Fruit fly (Drosophila melanogaster): ENCODE data around the gene Sgs3.
A peak's percentile ranks its signal among the peaks of the same experiment; 100 is the strongest.

Gene Sgs3

DNA sequence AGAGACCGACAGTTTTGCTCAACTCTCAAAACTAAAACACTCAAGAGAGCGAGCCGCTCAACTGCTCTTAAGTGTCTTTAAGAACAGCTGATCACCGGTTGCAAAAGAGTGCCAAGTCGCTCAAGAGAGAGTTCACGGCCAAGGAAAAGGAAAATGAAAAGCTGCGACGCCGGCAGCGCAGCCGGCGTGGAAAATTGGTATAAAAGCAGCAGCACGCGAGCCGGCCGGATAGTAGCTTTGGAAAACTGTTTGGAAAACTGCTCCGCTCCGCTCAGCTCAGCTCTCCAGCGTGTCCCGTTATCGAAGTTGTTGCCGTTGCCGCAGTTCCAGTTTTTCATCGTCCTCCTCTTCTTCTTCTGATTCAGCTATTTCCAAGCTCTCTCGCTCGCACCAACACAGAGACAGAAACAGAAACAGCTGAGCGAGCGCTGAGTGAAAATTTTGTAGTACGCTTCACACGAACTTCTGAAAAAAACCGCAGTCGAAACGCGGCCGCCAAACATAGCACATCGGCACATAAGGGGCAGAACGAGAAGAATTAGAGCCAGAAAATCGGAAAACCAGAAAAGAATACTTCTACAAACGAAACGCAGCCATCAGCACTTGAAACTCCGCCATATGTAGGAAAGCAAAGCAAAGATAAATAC is 24.6 kb upstream of the Sgs3 start, which contains the start of gene chrb (continued):
- TF ChIP-seq CG43689 (GFP tag; IDR thresholded peaks at IDR 0.05), result no peak
- no peak for TF ChIP-seq ase (GFP tag; IDR thresholded peaks at IDR 0.05)
- peak in 1 of 2 experiments; percentile 39 for TF ChIP-seq insv (GFP tag; optimal IDR thresholded peaks at IDR 0.05)
- no peak for TF ChIP-seq TFAM (GFP tag; optimal IDR thresholded peaks at IDR 0.05)
- TF ChIP-seq CG15073 (GFP tag; optimal IDR thresholded peaks at IDR 0.05), result no peak
- no peak for TF ChIP-seq CG17186 (GFP tag; optimal IDR thresholded peaks at IDR 0.05)
- no peak for TF ChIP-seq Fer2 (tag; optimal IDR thresholded peaks at IDR 0.05)
- TF ChIP-seq CG31224 (GFP tag; IDR thresholded peaks at IDR 0.05), result no peak
- no peak for TF ChIP-seq Lim3 (GFP tag; IDR thresholded peaks at IDR 0.05)
- TF ChIP-seq CG14860 (GFP tag; IDR thresholded peaks at IDR 0.05; ENCODE audit: partially characterized antibody), result no peak
- peak; percentile 95 for TF ChIP-seq Med (GFP tag)
- TF ChIP-seq mirr (GFP tag; optimal IDR thresholded peaks at IDR 0.05), result peak; percentile 50
- TF ChIP-seq ind (GFP tag; optimal IDR thresholded peaks at IDR 0.05), result no peak
- TF ChIP-seq disco-r (GFP tag; optimal IDR thresholded peaks at IDR 0.05), result peak; percentile 4
- TF ChIP-seq CG12942 (GFP tag; optimal IDR thresholded peaks at IDR 0.05), result no peak
- TF ChIP-seq GATAe (GFP tag; conservative IDR thresholded peaks at IDR 0.05), result no peak

DNA sequence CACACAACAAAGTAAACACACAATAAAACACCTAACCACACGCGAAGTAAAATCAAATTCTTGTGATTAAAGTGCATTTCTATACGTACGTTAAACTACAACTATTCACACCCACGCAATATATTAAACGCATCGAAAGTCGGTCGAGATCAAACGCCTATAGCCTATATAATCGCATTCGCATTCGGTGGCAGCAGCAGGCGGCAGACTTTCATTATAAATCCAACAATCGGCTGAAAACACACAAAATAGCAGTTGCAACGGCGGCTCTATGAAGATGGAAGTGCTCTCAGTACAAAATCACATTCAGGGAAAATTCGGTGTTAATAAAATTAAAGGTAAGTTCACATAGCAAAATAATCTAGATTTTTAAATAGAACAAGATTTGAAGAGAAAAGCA is 23.8 kb upstream of the Sgs3 start:
- TF ChIP-seq CG2199 (GFP tag; IDR thresholded peaks at IDR 0.05), result peak; percentile 55; the same call in 2 of the 3 replicates
- no peak for TF ChIP-seq ATbp (GFP tag; optimal IDR thresholded peaks at IDR 0.05)
- no peak for TF ChIP-seq CG3847 (GFP tag; IDR thresholded peaks at IDR 0.05)
- TF ChIP-seq chm (GFP tag; IDR thresholded peaks at IDR 0.05), result peak; percentile 65
- peak; percentile 73 for TF ChIP-seq Med (GFP tag)
- TF ChIP-seq bbx (GFP tag; IDR thresholded peaks at IDR 0.05; ENCODE audit: partially characterized antibody), result no peak
- no peak for TF ChIP-seq Oaz (GFP tag; IDR thresholded peaks at IDR 0.05)

DNA sequence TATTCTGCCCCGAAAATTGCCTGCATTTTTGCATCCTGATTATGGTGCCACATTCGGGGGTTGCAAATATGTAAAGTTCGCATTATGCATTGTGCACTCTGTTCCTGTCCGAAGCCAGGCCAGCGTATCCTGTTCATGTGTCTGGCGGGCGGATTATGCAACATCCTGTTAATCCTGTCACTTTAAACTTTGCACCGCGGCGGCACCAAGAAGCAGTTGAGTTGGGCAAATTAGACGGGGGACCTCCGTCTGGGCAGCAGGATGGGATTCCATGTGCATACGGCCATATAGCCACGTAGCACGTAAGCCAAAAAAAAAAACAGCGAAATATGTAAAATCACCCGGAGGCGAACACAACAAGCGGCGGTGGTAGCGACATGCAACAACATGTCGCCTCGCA is 22.5 kb upstream of the Sgs3 start:
- no peak for TF ChIP-seq CG11093 (GFP tag; IDR thresholded peaks at IDR 0.05)
- no peak for TF ChIP-seq ase (GFP tag; IDR thresholded peaks at IDR 0.05)
- no peak for TF ChIP-seq sob (GFP tag; IDR thresholded peaks at IDR 0.05)
- no peak for TF ChIP-seq pita (GFP tag; optimal IDR thresholded peaks at IDR 0.05)
- TF ChIP-seq H15 (GFP tag; IDR thresholded peaks at IDR 0.05), result 0 out of 3 replicates have a peak, but pooled peaks have one; percentile 20
- no peak for TF ChIP-seq CG3407 (GFP tag; optimal IDR thresholded peaks at IDR 0.05)
- TF ChIP-seq CG2678 (tag; optimal IDR thresholded peaks at IDR 0.05), result no peak
- no peak for TF ChIP-seq Lpt (GFP tag; optimal IDR thresholded peaks at IDR 0.05)
- peak; percentile 1 for TF ChIP-seq CG11398 (GFP tag; optimal IDR thresholded peaks at IDR 0.05)
- TF ChIP-seq ash1 (GFP tag; optimal IDR thresholded peaks at IDR 0.05), result peak; percentile 2
- TF ChIP-seq tna (GFP tag; IDR thresholded peaks at IDR 0.05; ENCODE audit: partially characterized antibody), result 0 out of 2 replicates have a peak, but pooled peaks have one; percentile 26
- 0 out of 3 replicates have a peak, but pooled peaks have one; percentile 18 for TF ChIP-seq ci (GFP tag; IDR thresholded peaks at IDR 0.05)
- no peak for TF ChIP-seq CG42726 (GFP tag; IDR thresholded peaks at IDR 0.05; ENCODE audit: partially characterized antibody)
- peak; percentile 85 for TF ChIP-seq p53 (GFP tag; optimal IDR thresholded peaks at IDR 0.05)
- no peak for TF ChIP-seq CG34376 (GFP tag; optimal IDR thresholded peaks at IDR 0.05)
- peak in 1 of 2 experiments; percentile 24 for TF ChIP-seq Pdp1 (GFP tag; optimal IDR thresholded peaks at IDR 0.05)
- TF ChIP-seq nom (GFP tag; optimal IDR thresholded peaks at IDR 0.05), result no peak
- TF ChIP-seq CG9797 (GFP tag; optimal IDR thresholded peaks at IDR 0.05), result no peak
- peak; percentile 35 for TF ChIP-seq CG15479 (GFP tag; optimal IDR thresholded peaks at IDR 0.05)
- TF ChIP-seq lov (optimal IDR thresholded peaks at IDR 0.05), result no peak
- 0 out of 3 replicates have a peak, but pooled peaks have one; percentile 66 for TF ChIP-seq lov (GFP tag; IDR thresholded peaks at IDR 0.05)
- peak; percentile 65 for TF ChIP-seq Med (GFP tag)
- TF ChIP-seq inv (GFP tag; IDR thresholded peaks at IDR 0.05; ENCODE audit: partially characterized antibody), result no peak
- TF ChIP-seq chm (GFP tag; IDR thresholded peaks at IDR 0.05), result peak; percentile 74; the same call in 1 of the 2 replicates
- no peak for TF ChIP-seq nmo (GFP tag; optimal IDR thresholded peaks at IDR 0.05)
- TF ChIP-seq CG12155 (GFP tag; optimal IDR thresholded peaks at IDR 0.05), result no peak

Data from whole organism, embryonic.